Fruit fly (Drosophila melanogaster) whole organism, embryonic: Measurements from ENCODE around the gene CG31752.

Source experiments
- Abd-B ChIP-seq: fragments of 200-800 bp; sonication (Bioruptor generic); optimal IDR thresholded peaks from 2 replicates; lab custom pipeline; 2018; ENCODE audit warnings: missing biosample characterization, mild to moderate bottlenecking, missing genetic modification characterization, moderate library complexity
- BEAF-32 ChIP-seq: fragments of 200-800 bp; sonication (Bioruptor generic); optimal IDR thresholded peaks from 3 replicates; lab custom pipeline; 2017; ENCODE audit warnings: missing biosample characterization, missing genetic modification characterization, mild to moderate bottlenecking, moderate library complexity, missing genetic modification reagents
- CG10321 ChIP-seq: fragments of 200-800 bp; sonication (Bioruptor generic); IDR thresholded peaks from 2 replicates; pipeline ENCODE4 v1.3.6; 2022; ENCODE audit warnings: missing biosample characterization, missing genetic modification characterization
- CG10431 ChIP-seq: fragments of 200-800 bp; sonication (Bioruptor generic); optimal IDR thresholded peaks from 3 replicates; lab custom pipeline; 2018; ENCODE audit warnings: missing biosample characterization, mild to moderate bottlenecking, missing genetic modification characterization
- CG10565 ChIP-seq: fragments of 200-800 bp; sonication (Bioruptor generic); optimal IDR thresholded peaks from 3 replicates; lab custom pipeline; 2016; ENCODE audit warnings: missing biosample characterization, mild to moderate bottlenecking, missing genetic modification characterization
- CG11695 ChIP-seq: fragments of 200-800 bp; sonication (Bioruptor generic); IDR thresholded peaks from 3 replicates; pipeline ENCODE4 v1.3.6; 2022; ENCODE audit warnings: missing biosample characterization, missing genetic modification characterization
- CG12391 ChIP-seq: fragments of 200-800 bp; sonication (Bioruptor generic); optimal IDR thresholded peaks from 3 replicates; lab custom pipeline; 2018; ENCODE audit warnings: missing biosample characterization, mild to moderate bottlenecking, missing genetic modification characterization, moderate library complexity
- CG14710 ChIP-seq: fragments of 200-800 bp; sonication (Bioruptor generic); optimal IDR thresholded peaks from 3 replicates; lab custom pipeline; 2019; ENCODE audit warnings: missing biosample characterization, mild to moderate bottlenecking, missing genetic modification characterization, moderate library complexity
- CG14965 ChIP-seq: fragments of 200-800 bp; sonication (Bioruptor generic); optimal IDR thresholded peaks from 2 replicates; lab custom pipeline; 2016; ENCODE audit warnings: missing biosample characterization, missing genetic modification characterization, borderline replicate concordance
- CG1647 ChIP-seq: fragments of 200-800 bp; sonication (Bioruptor generic); optimal IDR thresholded peaks from 3 replicates; lab custom pipeline; 2016; ENCODE audit warnings: missing biosample characterization, missing genetic modification characterization
- CG16813 ChIP-seq: fragments of 200-800 bp; sonication (Bioruptor generic); IDR thresholded peaks from 3 replicates; pipeline ENCODE4 v1.3.6; 2022; ENCODE audit warnings: missing biosample characterization, missing genetic modification characterization; ENCODE audit not compliant: partially characterized antibody
- CG17912 ChIP-seq: fragments of 200-800 bp; sonication (Bioruptor generic); optimal IDR thresholded peaks from 2 replicates; lab custom pipeline; 2018; ENCODE audit warnings: missing biosample characterization, mild to moderate bottlenecking, missing genetic modification characterization
- CG2129 ChIP-seq: fragments of 200-800 bp; sonication (Bioruptor generic); IDR thresholded peaks from 2 replicates; pipeline ENCODE4 v1.3.6; 2022; ENCODE audit warnings: missing biosample characterization, missing genetic modification characterization; ENCODE audit not compliant: partially characterized antibody
- CG31441 ChIP-seq: fragments of 200-800 bp; sonication (Bioruptor generic); IDR thresholded peaks from 2 replicates; pipeline ENCODE4 v1.3.6; 2022; ENCODE audit warnings: missing biosample characterization, missing genetic modification characterization
- CG33557 ChIP-seq: fragments of 200-800 bp; sonication (Bioruptor generic); optimal IDR thresholded peaks from 2 replicates; lab custom pipeline; 2019; ENCODE audit warnings: missing biosample characterization, mild to moderate bottlenecking, missing genetic modification characterization, moderate library complexity
- CG3407 ChIP-seq: fragments of 200-800 bp; sonication (Bioruptor generic); optimal IDR thresholded peaks from 2 replicates; lab custom pipeline; 2018; ENCODE audit warnings: missing biosample characterization, mild to moderate bottlenecking, missing genetic modification characterization
- CG42726 ChIP-seq: fragments of 200-800 bp; sonication (Bioruptor generic); IDR thresholded peaks from 2 replicates; pipeline ENCODE4 v1.3.6; 2022; ENCODE audit warnings: missing biosample characterization, missing genetic modification characterization; ENCODE audit not compliant: partially characterized antibody
- CG4617 ChIP-seq: fragments of 200-800 bp; sonication (Bioruptor generic); optimal IDR thresholded peaks from 3 replicates; lab custom pipeline; 2016; ENCODE audit warnings: missing biosample characterization, missing genetic modification characterization, borderline replicate concordance
- CG4854 ChIP-seq: fragments of 200-800 bp; sonication (Bioruptor generic); optimal IDR thresholded peaks from 2 replicates; lab custom pipeline; 2016; ENCODE audit warnings: missing biosample characterization, missing genetic modification characterization, inconsistent platforms
- CG7556 ChIP-seq: fragments of 200-800 bp; sonication (Bioruptor generic); optimal IDR thresholded peaks from 2 replicates; lab custom pipeline; 2017; ENCODE audit warnings: missing biosample characterization, mild to moderate bottlenecking, missing genetic modification characterization
- CG8359 ChIP-seq: fragments of 200-800 bp; sonication (Bioruptor generic); optimal IDR thresholded peaks from 2 replicates; lab custom pipeline; 2017; ENCODE audit warnings: missing biosample characterization, mild to moderate bottlenecking, missing genetic modification characterization, borderline replicate concordance
- CG9215 ChIP-seq: fragments of 200-800 bp; sonication (Bioruptor generic); IDR thresholded peaks from 2 replicates; pipeline ENCODE4 v1.3.6; 2022; ENCODE audit warnings: missing biosample characterization, missing genetic modification characterization
- CG9727 ChIP-seq: fragments of 200-800 bp; sonication (Bioruptor generic); optimal IDR thresholded peaks from 3 replicates; lab custom pipeline; 2017; ENCODE audit warnings: missing biosample characterization, mild to moderate bottlenecking, missing genetic modification characterization
- Dek ChIP-seq: fragments of 200-800 bp; sonication (Bioruptor generic); optimal IDR thresholded peaks from 3 replicates; lab custom pipeline; 2019; ENCODE audit warnings: missing biosample characterization, mild to moderate bottlenecking, missing genetic modification characterization, moderate library complexity
- Hr51 ChIP-seq, 2 experiments: fragments of 200-800 bp; sonication (Bioruptor generic); optimal IDR thresholded peaks; 2 replicates in 1 of 2; 3 replicates in 1 of 2; lab custom pipeline; 2016 to 2018; ENCODE audit warnings: missing biosample characterization in 2 of 2, missing genetic modification characterization in 2 of 2, mild to moderate bottlenecking in 1 of 2, moderate library complexity in 1 of 2
- MTF-1 ChIP-seq: fragments of 200-800 bp; sonication (Bioruptor generic); optimal IDR thresholded peaks from 2 replicates; lab custom pipeline; 2018; ENCODE audit warnings: missing biosample characterization, mild to moderate bottlenecking, missing genetic modification characterization, borderline replicate concordance
- Med ChIP-seq: fragments of 200-800 bp; sonication (Bioruptor generic); peaks from one replicate; lab custom pipeline; 2016; ENCODE audit warnings: missing biosample characterization, missing genetic modification characterization, mild to moderate bottlenecking, inconsistent platforms, moderate library complexity
- Oli ChIP-seq: fragments of 200-800 bp; sonication (Bioruptor generic); optimal IDR thresholded peaks from 2 replicates; lab custom pipeline; 2018; ENCODE audit warnings: missing biosample characterization, mild to moderate bottlenecking, missing genetic modification characterization, moderate library complexity
- az2 ChIP-seq: fragments of 200-800 bp; sonication (Bioruptor generic); optimal IDR thresholded peaks from 3 replicates; lab custom pipeline; 2016; ENCODE audit warnings: missing biosample characterization, missing genetic modification characterization
- croc ChIP-seq: fragments of 200-800 bp; sonication (Bioruptor generic); conservative IDR thresholded peaks from 3 replicates; pipeline ENCODE4 v1.3.6; 2022; ENCODE audit warnings: missing biosample characterization, missing genetic modification characterization
- cwo ChIP-seq: fragments of 200-800 bp; sonication (Bioruptor generic); optimal IDR thresholded peaks from 3 replicates; lab custom pipeline; 2017; ENCODE audit warnings: missing biosample characterization, missing genetic modification characterization, mild to moderate bottlenecking, moderate library complexity, missing genetic modification reagents
- fd102C ChIP-seq: fragments of 200-800 bp; sonication (Bioruptor generic); optimal IDR thresholded peaks from 2 replicates; lab custom pipeline; 2018; ENCODE audit warnings: missing biosample characterization, mild to moderate bottlenecking, missing genetic modification characterization, moderate library complexity
- fd96Cb ChIP-seq: fragments of 200-800 bp; sonication (Bioruptor generic); optimal IDR thresholded peaks from 2 replicates; lab custom pipeline; 2018; ENCODE audit warnings: missing biosample characterization, mild to moderate bottlenecking, missing genetic modification characterization, moderate library complexity
- fu2 ChIP-seq: fragments of 200-800 bp; sonication (Bioruptor generic); optimal IDR thresholded peaks from 2 replicates; lab custom pipeline; 2016; ENCODE audit warnings: missing biosample characterization, missing genetic modification characterization
- gem ChIP-seq: fragments of 200-800 bp; sonication (Bioruptor generic); optimal IDR thresholded peaks from 2 replicates; lab custom pipeline; 2019; ENCODE audit warnings: missing biosample characterization, mild to moderate bottlenecking, missing genetic modification characterization, moderate library complexity
- grau ChIP-seq: fragments of 200-800 bp; optimal IDR thresholded peaks from 3 replicates; lab custom pipeline; 2019; ENCODE audit warnings: missing biosample characterization, mild to moderate bottlenecking, missing genetic modification characterization, moderate library complexity
- jing ChIP-seq: fragments of 200-800 bp; sonication (Bioruptor generic); optimal IDR thresholded peaks from 2 replicates; lab custom pipeline; 2018; ENCODE audit warnings: missing biosample characterization, mild to moderate bottlenecking, missing genetic modification characterization
- kni ChIP-seq: fragments of 200-800 bp; sonication (Bioruptor generic); optimal IDR thresholded peaks from 3 replicates; lab custom pipeline; 2017; ENCODE audit warnings: mild to moderate bottlenecking, missing biosample characterization, missing genetic modification reagents, missing genetic modification characterization
- lilli ChIP-seq: fragments of 200-800 bp; sonication (Bioruptor generic); optimal IDR thresholded peaks from 3 replicates; lab custom pipeline; 2016; ENCODE audit warnings: missing biosample characterization, missing genetic modification characterization
- nmo ChIP-seq: fragments of 200-800 bp; sonication (Bioruptor generic); optimal IDR thresholded peaks from 2 replicates; lab custom pipeline; 2018; ENCODE audit warnings: missing biosample characterization, mild to moderate bottlenecking, missing genetic modification characterization, moderate library complexity
- oc ChIP-seq: fragments of 200-800 bp; sonication (Bioruptor generic); optimal IDR thresholded peaks from 2 replicates; lab custom pipeline; 2018; ENCODE audit warnings: missing biosample characterization, mild to moderate bottlenecking, missing genetic modification characterization, moderate library complexity
- odd ChIP-seq: fragments of 200-800 bp; sonication (Bioruptor generic); optimal IDR thresholded peaks from 2 replicates; lab custom pipeline; 2017; ENCODE audit warnings: missing biosample characterization, mild to moderate bottlenecking, missing genetic modification characterization
- org-1 ChIP-seq: fragments of 200-800 bp; sonication (Bioruptor generic); optimal IDR thresholded peaks from 2 replicates; lab custom pipeline; 2017; ENCODE audit warnings: missing biosample characterization, missing genetic modification characterization
- pnt ChIP-seq: fragments of 200-800 bp; sonication (Bioruptor generic); optimal IDR thresholded peaks from 3 replicates; lab custom pipeline; 2016; ENCODE audit warnings: missing biosample characterization, missing genetic modification characterization
- slbo ChIP-seq: fragments of 200-800 bp; sonication (Bioruptor generic); IDR thresholded peaks from 2 replicates; pipeline ENCODE4 v1.3.6; 2022; ENCODE audit warnings: missing biosample characterization, missing genetic modification characterization
- slou ChIP-seq: fragments of 200-800 bp; sonication (Bioruptor generic); optimal IDR thresholded peaks from 3 replicates; lab custom pipeline; 2016; ENCODE audit warnings: missing biosample characterization, missing genetic modification characterization
- stc ChIP-seq: fragments of 200-800 bp; sonication (Bioruptor generic); IDR thresholded peaks from 2 replicates; pipeline ENCODE4 v1.3.6; 2022; ENCODE audit warnings: missing biosample characterization, missing genetic modification characterization
- trem ChIP-seq: fragments of 200-800 bp; optimal IDR thresholded peaks from 3 replicates; lab custom pipeline; 2019; ENCODE audit warnings: missing biosample characterization, mild to moderate bottlenecking, missing genetic modification characterization, moderate library complexity
- zen2 ChIP-seq: fragments of 200-800 bp; sonication (Bioruptor generic); IDR thresholded peaks from 3 replicates; pipeline ENCODE4 v1.3.6; 2022; ENCODE audit warnings: missing biosample characterization, missing genetic modification characterization; ENCODE audit not compliant: partially characterized antibody

Gene CG31752

DNA sequence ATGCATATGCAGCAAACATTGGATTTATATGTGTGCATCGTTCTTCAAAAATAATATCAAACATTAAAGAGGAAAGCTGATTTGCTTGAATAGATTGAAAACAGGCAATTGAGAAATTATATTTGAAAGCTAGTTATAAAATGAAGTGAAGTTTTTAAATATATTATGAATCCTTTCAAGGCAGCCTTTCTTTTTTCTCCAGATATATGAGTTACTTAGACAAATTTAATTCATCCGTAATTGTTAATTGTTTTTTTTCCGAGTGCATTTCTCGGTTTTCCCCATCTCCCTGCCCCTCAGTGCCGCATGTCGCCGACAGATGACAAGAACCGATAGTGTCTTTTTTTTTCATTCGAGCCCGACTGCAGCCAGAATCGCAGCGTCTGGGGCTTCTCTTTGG lies 30.7 kb upstream of the CG31752 start (continued):
- TF ChIP-seq CG4854 (GFP tag; lab: Kevin White, UChicago) (no peak), CG1647 (no peak), slbo (GFP tag; lab: Robert Waterston, UW) (no peak), CG2129 (GFP tag; lab: Robert Waterston, UW) (no peak), CG17912 (GFP tag; lab: Kevin White, UChicago) (no peak), Oli (no peak), CG31441 (no peak), CG8359 (GFP tag; lab: Kevin White, UChicago) (no peak), grau (tag; lab: Kevin White, UChicago) (peak; percentile 17), CG33557 (GFP tag; lab: Kevin White, UChicago) (peak; percentile 51), Hr51 (GFP tag; optimal IDR thresholded peaks at IDR 0.05; lab: Kevin White, UChicago) (no peak), fd102C (GFP tag; lab: Kevin White, UChicago) (no peak), CG9215 (GFP tag; lab: Robert Waterston, UW) (no peak), org-1 (no peak), CG3407 (GFP tag; lab: Kevin White, UChicago) (no peak), odd (no peak), BEAF-32 (GFP tag; lab: Kevin White, UChicago) (no peak), slou (GFP tag; lab: Kevin White, UChicago) (no peak), MTF-1 (GFP tag; lab: Kevin White, UChicago) (no peak), CG10321 (GFP tag; lab: Robert Waterston, UW) (no peak), trem (no peak), zen2 (no peak), CG7556 (peak; percentile 32), jing (GFP tag; lab: Kevin White, UChicago) (no peak), fu2 (GFP tag; lab: Kevin White, UChicago) (no peak), CG4617 (no peak), nmo (peak; percentile 29), CG10565 (GFP tag; lab: Kevin White, UChicago) (no peak), CG9727 (GFP tag; lab: Kevin White, UChicago) (peak; percentile 69), stc (no peak), az2 (GFP tag; lab: Kevin White, UChicago) (no peak), kni (GFP tag; lab: Kevin White, UChicago) (no peak), CG14710 (tag; lab: Kevin White, UChicago) (no peak), CG16813 (no peak), cwo (GFP tag; lab: Kevin White, UChicago) (no peak), lilli (GFP tag; lab: Kevin White, UChicago) (no peak), CG42726 (GFP tag; lab: Robert Waterston, UW) (no peak), gem (tag; lab: Kevin White, UChicago) (peak; percentile 49), fd96Cb (no peak), CG12391 (tag; lab: Kevin White, UChicago) (peak; percentile 43), pnt (GFP tag; lab: Kevin White, UChicago) (peak; percentile 6), Abd-B (no peak), croc (no peak; the same call in 2 of the 3 replicates), Med (no peak), Dek (tag; lab: Kevin White, UChicago) (no peak), CG11695 (GFP tag; lab: Robert Waterston, UW) (no peak), oc (tag; lab: Kevin White, UChicago) (no peak), CG14965 (no peak), CG10431 (GFP tag; lab: Kevin White, UChicago) (no peak)
